Fruit fly (Drosophila melanogaster) whole organism: Measurements from ENCODE around the gene Drice.

Source experiments
- CG8478 ChIP-seq: fragments of >200 bp; optimal IDR thresholded peaks from 2 replicates; lab custom pipeline; 2018; ENCODE audit warnings: inconsistent platforms
- Dll ChIP-seq: fragments of >200 bp; optimal IDR thresholded peaks from 2 replicates; lab custom pipeline; 2017
- EcR ChIP-seq, 2 experiments: fragments of >200 bp; optimal IDR thresholded peaks; 2 replicates each; lab custom pipeline; 2017; ENCODE audit warnings: missing biosample characterization in 2 of 2, missing genetic modification characterization in 2 of 2, missing genetic modification reagents in 2 of 2
- pan ChIP-seq: fragments of >200 bp; optimal IDR thresholded peaks from 2 replicates; lab custom pipeline; 2017
- psq ChIP-seq: fragments of >200 bp; optimal IDR thresholded peaks from 2 replicates; lab custom pipeline; 2017
- usp ChIP-seq: fragments of >200 bp; optimal IDR thresholded peaks from 2 replicates; lab custom pipeline; 2017; ENCODE audit warnings: missing biosample characterization, missing genetic modification characterization, mixed read lengths

Gene Drice

DNA sequence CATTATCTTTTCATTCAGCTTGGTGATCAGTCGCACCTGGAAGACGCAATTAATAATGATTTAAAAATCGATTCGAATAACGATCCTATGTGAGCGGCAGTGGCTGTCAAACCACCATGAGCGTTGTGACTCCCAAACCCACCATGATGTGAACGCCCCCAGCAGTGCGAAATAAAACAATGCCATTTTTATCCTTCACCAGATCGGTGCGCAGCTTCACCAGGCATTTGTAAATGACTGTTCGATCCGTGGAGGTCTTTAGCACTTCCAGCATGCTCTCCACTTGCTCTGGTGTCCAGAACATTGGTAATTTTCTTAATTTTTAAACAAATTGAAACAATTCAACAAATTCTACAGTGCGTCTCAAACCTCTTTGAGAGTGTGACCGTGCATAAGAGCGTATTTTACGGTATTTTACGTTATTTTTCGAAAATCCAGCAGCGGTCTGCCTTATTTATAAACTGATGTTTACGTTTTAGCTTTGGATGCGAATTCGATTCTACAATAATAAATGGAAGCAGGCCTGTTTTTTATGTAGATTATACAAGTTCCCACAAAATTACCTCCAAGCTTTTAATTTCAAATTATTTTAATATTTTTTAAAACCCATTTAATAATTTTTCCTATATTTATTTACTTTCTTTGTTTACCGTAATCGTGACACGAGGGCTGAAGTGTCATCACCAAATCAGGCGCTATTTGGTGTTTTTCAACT is at the start of gene Drice, which contains the start of gene Rnb:
TSS of gene Drice (plus strand) at position 693 of the 715 bp plus-strand sequence.
TSS of gene Rnb (minus strand) at position 389 of the 715 bp plus-strand sequence.
- TF ChIP-seq Dll (no peak), usp (no peak), psq (lab: Kevin White, UChicago) (no peak), pan (no peak), EcR (GFP tag; optimal IDR thresholded peaks at IDR 0.05; lab: Kevin White, UChicago) (no peak), CG8478 (no peak)

DNA sequence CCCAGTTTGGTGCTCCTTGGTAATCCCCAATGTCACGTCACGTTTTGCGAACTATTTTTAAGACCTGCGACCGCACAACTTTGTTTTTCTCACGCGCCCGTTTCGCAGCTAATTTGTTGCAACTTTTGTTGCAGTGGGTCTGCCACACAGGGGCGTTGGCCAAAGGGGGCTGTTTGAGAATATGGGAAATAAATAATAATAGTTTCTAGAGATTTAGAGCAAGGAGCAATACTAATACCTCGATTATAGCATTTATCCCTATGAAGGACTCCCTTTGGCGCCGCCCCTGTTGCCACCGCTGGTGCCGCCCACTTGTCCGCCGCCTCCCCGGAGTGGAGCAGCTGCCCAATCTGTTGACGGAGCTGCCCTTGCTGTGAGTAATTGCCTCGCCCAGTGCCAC is 44.2 kb upstream of the Drice start:
- TF ChIP-seq usp: no peak
- no peak for TF ChIP-seq psq (lab: Kevin White, UChicago)
- no peak for TF ChIP-seq CG8478

DNA sequence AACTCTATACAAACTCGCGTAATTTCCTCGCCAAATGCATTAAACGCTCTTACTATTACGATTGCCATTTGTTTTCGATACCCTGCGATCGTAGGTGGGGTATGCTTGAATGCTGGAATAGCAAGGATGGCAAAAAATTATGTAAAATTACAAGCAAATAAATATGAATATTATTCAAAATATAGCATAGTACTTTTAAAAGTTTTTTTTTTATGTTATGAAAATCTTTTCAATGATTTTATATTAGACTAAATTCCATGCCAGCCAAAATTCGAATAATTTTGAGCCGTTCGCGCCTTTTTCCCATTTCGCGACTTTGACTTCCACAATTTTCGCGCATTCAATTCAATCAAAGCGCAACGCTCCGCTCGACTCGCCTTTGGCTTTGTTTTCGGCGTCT is 43.3 kb upstream of the Drice start:
- no peak for TF ChIP-seq EcR (GFP tag; optimal IDR thresholded peaks at IDR 0.05; lab: Kevin White, UChicago)
- TF ChIP-seq pan: no peak

DNA sequence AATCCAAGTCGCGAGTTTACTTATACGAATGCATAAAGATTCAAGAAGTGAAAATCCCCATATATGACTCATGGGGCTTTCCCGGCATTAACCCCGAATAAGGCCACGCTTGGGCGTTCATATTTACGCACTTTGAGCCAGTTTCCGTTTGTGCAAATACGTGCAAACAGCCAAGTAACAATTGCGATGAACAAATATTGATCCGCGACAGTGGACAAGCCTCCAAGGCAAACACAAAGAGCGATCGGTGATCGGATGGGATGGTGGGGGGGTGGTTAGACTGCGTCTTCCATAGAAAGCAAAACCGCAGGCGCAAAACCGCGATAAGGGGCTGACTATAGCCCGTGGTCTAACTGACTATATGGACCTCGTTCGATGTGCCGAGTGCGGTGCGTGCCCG is 42.2 kb upstream of the Drice start:
- TF ChIP-seq pan: no peak
- TF ChIP-seq EcR (GFP tag; optimal IDR thresholded peaks at IDR 0.05; lab: Kevin White, UChicago): no peak
- TF ChIP-seq usp: no peak
- TF ChIP-seq Dll: no peak
- TF ChIP-seq CG8478: no peak
- no peak for TF ChIP-seq psq (lab: Kevin White, UChicago)

DNA sequence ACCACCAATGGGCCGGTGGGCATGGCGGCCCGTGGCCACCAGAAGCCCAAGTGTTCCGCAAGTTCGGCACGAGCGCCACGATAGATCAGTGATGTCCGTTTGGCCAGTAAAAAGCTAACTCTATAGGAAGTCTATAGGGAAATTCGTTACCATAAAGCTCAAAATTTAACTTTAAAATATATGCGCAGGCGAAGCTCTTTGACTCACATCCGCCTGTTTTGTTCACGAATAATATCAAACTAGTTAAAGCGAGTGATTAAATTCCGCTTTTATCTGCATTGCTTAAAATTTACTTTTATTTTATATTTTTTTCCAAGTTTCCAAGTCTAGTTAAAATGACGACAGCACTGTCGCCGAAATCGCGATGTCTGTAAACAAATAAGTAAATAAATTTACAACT is 41.8 kb upstream of the Drice start:
- TF ChIP-seq psq (lab: Kevin White, UChicago) (no peak), pan (no peak), Dll (no peak), CG8478 (no peak), usp (no peak), EcR (GFP tag; optimal IDR thresholded peaks at IDR 0.05; lab: Kevin White, UChicago) (no peak)

DNA sequence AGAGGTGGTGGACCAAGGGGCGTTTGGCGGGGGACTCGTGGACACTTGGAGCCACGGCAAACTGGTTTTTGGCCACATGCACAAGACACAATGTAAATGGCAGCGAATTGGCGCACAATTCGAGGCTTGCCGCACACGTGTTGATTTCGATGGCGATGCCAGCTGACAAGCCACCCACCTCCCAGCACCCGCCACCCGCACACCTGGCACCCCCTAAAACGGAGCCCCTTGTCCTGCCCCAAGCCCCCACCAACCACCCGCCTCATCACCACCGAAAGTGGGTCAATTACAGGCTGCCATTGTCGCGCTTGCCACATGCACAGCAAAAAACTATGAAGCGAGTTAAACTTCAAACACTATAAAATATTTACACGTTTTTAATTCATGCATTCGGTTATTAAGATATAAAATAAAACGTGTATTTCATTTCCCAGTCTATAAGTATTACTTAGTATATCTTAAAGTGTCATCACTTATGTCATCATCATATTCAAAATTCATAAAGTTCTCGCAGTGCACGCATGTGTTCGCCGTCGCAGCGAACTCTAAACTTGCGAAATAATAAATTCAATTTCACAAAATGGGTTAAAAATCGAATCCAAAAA is 41.2 kb upstream of the Drice start:
- TF ChIP-seq psq (lab: Kevin White, UChicago): no peak
- no peak for TF ChIP-seq usp
- no peak for TF ChIP-seq CG8478
- no peak for TF ChIP-seq Dll
- TF ChIP-seq EcR (GFP tag; optimal IDR thresholded peaks at IDR 0.05; lab: Kevin White, UChicago): no peak
- TF ChIP-seq pan: no peak

DNA sequence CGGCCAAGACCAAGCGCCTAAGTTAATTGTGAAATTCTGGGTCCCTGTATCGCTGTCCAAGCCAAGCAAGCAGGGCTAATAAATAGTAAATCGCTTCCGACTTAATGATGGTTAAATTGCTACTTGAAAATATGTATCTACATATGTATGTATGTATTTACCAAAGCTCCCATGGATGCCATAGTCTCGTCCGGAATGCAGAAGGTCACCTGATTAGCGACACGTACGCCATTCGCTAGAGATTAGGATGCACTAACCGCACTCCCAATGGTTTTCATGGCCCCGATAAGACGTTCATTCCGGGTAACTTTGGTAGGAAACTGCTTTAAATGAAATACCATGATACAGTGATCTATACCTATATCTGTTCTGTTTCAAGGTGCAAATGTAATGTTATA is 40.7 kb upstream of the Drice start:
- TF ChIP-seq psq (lab: Kevin White, UChicago) (no peak), usp (no peak), pan (no peak), CG8478 (no peak), EcR (GFP tag; optimal IDR thresholded peaks at IDR 0.05; lab: Kevin White, UChicago) (no peak), Dll (no peak)

DNA sequence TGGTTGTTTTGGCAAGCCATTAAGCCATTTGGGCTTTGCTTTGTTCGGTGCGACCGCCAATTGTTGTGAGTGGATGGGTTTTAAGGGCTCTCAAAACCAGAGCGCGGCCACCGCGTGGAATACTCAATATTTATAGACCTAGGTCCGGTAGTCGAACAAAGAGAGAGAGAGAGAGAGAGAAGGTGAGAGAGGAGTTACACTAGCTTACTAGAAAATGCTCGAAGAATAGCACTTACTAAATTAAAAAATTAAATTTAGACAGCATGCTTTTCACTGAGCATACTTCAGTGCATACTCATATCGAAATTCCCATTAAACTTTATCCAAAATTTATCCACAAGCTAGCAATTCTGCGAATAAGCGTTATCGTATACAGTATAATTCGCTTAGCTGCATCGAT is 39.4 kb upstream of the Drice start:
- TF ChIP-seq usp (no peak), psq (lab: Kevin White, UChicago) (no peak), Dll (no peak), EcR (GFP tag; optimal IDR thresholded peaks at IDR 0.05; lab: Kevin White, UChicago) (no peak), CG8478 (no peak), pan (no peak)

DNA sequence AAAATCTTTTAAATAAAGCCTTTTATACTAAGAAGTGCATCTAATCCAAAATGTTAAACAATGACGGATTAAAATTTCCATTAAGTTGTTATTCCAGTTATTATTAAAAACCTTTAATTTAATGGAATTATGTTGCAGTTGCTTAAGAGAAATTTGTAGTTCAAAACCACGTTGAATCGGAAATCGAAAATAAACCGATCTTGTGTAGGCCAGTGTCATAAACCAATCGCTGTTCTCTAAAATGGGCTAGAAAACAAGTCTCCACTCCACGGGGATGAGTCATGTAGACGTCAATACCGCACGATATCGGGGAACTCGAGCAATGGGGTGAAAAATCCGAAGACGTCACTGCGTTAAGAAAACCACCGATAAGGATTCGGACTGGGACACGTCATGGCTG is 37.9 kb upstream of the Drice start:
- TF ChIP-seq psq (lab: Kevin White, UChicago) (no peak), Dll (no peak)

DNA sequence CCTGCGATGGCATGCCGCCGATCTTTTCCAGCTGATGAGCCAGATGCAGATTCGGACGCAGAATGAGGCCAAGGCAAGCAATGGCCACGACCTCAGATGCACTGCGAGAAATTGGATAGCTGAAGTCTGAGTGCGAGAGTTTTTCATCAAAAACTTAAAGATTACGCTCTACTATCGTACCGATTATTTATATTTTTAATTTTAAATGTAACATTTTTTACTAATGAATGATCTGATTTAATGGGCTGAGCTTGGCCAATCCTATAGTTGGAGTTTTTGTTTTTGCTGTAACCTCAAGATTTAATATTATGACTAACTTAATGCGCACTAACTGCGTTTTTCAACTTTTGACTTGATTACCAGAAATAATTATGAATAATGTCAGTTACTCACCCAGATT is 37.2 kb upstream of the Drice start:
- no peak for TF ChIP-seq CG8478
- TF ChIP-seq pan: no peak
- no peak for TF ChIP-seq Dll
- no peak for TF ChIP-seq EcR (GFP tag; optimal IDR thresholded peaks at IDR 0.05; lab: Kevin White, UChicago)
- no peak for TF ChIP-seq usp

DNA sequence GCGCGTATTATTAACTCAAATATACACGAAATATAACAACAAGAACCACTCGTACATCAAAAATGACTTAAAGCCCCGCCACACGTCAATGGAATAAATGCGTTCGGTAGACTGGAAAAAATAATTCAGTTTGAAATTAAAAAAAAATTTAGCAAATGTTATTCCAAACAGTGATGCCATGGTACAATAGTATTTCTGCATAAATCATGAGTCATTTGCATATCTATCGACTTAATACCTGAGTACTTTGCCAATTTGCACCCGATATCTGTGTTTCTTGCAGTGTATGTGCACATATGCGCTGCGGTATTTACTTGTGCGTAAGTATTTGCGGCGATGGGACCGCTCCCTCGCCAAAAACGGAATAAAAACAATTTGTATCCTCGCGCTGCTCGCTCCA is 36.3 kb upstream of the Drice start:
- TF ChIP-seq pan (no peak), EcR (GFP tag; optimal IDR thresholded peaks at IDR 0.05; lab: Kevin White, UChicago) (peak in 1 of 2 experiments; percentile 45), CG8478 (no peak), usp (no peak), Dll (no peak)

DNA sequence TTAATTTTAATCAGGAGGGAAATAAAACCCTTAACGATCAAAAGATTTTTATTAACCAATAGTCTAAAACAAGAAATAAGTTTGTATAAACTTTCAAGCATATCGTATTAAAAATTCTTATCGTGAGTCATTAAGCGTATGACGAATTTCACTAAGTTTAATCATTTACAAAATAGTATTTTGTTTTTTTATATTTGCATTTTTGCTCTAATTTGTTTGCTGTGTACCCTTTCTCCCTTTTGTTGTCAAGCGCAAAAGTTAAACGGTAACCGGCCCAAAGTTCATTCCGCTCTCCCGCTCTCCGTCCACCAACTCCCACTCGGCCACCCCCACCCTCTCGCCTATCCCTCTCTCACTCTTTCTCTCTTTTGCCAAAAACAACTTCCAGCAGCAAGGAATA is 35.7 kb upstream of the Drice start:
- TF ChIP-seq Dll (no peak), EcR (GFP tag; optimal IDR thresholded peaks at IDR 0.05; lab: Kevin White, UChicago) (peak in 1 of 2 experiments; percentile 32), psq (lab: Kevin White, UChicago) (no peak)

DNA sequence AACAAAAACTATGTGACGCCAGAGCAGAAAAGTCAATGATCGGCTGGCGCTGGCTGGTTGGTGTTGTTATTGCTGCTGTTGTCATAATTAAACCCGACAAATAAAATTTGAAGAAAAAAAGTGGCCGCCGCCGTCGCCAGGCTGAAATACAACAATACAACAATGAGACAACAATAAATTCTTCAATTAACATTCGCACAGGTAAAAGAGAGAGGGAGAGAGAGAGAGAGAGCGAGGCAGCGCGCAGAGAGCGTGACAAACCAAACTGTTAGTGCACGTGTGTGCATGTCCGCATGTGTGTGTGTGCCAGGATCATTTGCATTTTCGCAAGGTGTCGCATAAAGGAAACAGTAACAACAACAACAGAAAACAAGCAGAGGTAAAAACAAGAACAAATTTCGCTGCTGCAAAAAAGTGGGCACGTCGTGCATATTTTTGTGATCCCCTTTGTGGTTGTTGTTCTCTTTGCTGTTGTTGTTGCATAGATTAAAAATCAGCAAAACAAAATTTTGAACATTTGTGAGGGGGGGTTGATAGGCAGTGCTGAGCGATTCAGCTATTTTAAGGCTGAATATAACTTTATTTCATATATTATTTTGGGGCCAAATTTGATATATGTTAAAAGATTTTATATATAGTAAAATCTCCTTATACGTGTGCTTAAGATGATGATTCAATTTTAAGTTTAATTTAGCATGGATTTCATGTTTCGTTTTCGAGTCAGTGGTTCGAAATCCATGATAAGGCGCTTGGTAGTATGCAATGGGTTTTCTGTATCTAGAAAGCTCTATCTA is 35.0 kb upstream of the Drice start:
- TF ChIP-seq Dll (peak; percentile 84), pan (no peak)
